Fruit fly (Drosophila melanogaster): ENCODE data around the gene Vps2.

The Vps2 gene

DNA sequence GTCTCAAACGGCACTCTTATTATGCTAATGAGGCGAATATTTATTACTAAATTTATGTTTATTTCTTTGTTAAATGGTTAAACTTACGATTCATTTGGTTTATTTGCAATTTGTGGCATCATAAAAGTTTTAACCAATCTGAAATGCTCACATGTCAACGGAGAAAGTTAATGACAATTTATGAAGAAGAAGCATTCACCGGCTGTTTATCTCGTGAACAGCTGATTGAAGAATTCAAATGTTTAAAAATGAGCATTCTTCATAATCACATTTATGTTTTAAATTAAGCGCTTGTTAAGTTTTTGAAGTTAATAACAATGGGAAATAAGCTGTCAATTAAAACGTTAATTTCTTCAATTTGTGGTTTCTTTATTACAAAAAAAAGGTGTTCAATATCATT is 5.4 kb downstream of the Vps2 start, which contains the start of the genes PIG-P and Tcs6:
Gene PIG-P, minus strand, starts transcription at position 158 of the 400 bp plus-strand sequence.
Gene Tcs6, minus strand, starts transcription at position 158 of the 400 bp plus-strand sequence.
- TF ChIP-seq EcR (GFP tag; optimal IDR thresholded peaks at IDR 0.05) (no peak), Pif1A (GFP tag; optimal IDR thresholded peaks at IDR 0.05) (no peak), Snoo (tag; optimal IDR thresholded peaks at IDR 0.05) (no peak), CG32121 (GFP tag; IDR thresholded peaks at IDR 0.05) (no peak), CG4496 (GFP tag; IDR thresholded peaks at IDR 0.05) (no peak), D1 (tag; optimal IDR thresholded peaks at IDR 0.05) (no peak), CG8301 (tag; optimal IDR thresholded peaks at IDR 0.05) (no peak), CG14655 (GFP tag; optimal IDR thresholded peaks at IDR 0.05) (no peak), fd96Ca (GFP tag; IDR thresholded peaks at IDR 0.05) (no peak), gl (tag; optimal IDR thresholded peaks at IDR 0.05) (no peak), Pif1B (GFP tag; optimal IDR thresholded peaks at IDR 0.05) (no peak), CG34367 (tag; optimal IDR thresholded peaks at IDR 0.05) (no peak), CG15710 (tag; optimal IDR thresholded peaks at IDR 0.05) (no peak), CG10348 (GFP tag; IDR thresholded peaks at IDR 0.05) (no peak)

DNA sequence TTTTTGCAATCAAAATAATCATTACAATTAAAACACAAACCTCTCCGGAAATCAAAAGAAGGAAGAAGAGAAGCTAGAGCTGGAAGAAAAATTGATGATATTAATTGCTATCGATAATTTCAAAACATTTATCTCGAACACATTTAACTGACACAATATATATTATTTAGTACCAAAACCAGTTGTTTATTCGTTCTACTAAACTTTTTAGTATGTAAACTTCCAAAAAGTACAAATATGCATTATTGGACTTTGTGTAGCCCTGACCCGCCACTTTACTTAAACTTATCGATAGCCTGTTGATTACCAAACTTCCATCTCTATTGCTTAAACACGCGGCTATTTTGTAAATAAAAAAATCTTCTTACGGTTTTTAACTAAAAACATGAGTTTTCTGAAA is 6.6 kb downstream of the Vps2 start, which contains the start of the genes RpL34a and Trmt61:
Gene RpL34a, minus strand, starts transcription at position 73 of the 400 bp plus-strand sequence.
Gene Trmt61, plus strand, starts transcription at position 302 of the 400 bp plus-strand sequence.
- TF ChIP-seq CG9948 (tag; optimal IDR thresholded peaks at IDR 0.05): peak; percentile 32
- TF ChIP-seq CG8301 (tag; optimal IDR thresholded peaks at IDR 0.05): peak; percentile 58
- peak; percentile 60 for TF ChIP-seq CG8159 (tag; optimal IDR thresholded peaks at IDR 0.05)
- no peak for TF ChIP-seq CG14655 (GFP tag; optimal IDR thresholded peaks at IDR 0.05)
- TF ChIP-seq fd96Ca (GFP tag; IDR thresholded peaks at IDR 0.05): no peak
- no peak for TF ChIP-seq rn (GFP tag; IDR thresholded peaks at IDR 0.05)
- TF ChIP-seq Snoo (tag; optimal IDR thresholded peaks at IDR 0.05): peak; percentile 86
- TF ChIP-seq CG4496 (GFP tag; IDR thresholded peaks at IDR 0.05): peak; percentile 71; the same call in 2 of the 3 replicates
- TF ChIP-seq Pif1A (GFP tag; optimal IDR thresholded peaks at IDR 0.05): peak; percentile 77
- TF ChIP-seq CG34367 (tag; optimal IDR thresholded peaks at IDR 0.05): peak; percentile 70
- no peak for TF ChIP-seq EcR (GFP tag; optimal IDR thresholded peaks at IDR 0.05)
- peak; percentile 42; the same call in 1 of the 2 replicates for TF ChIP-seq Ets98B (GFP tag; IDR thresholded peaks at IDR 0.05)
- TF ChIP-seq CG17806 (tag; optimal IDR thresholded peaks at IDR 0.05): peak; percentile 36
- TF ChIP-seq CG32121 (GFP tag; IDR thresholded peaks at IDR 0.05): peak; percentile 52; the same call in 1 of the 2 replicates
- peak; percentile 57 for TF ChIP-seq gl (tag; optimal IDR thresholded peaks at IDR 0.05)
- no peak for TF ChIP-seq CG10348 (GFP tag; IDR thresholded peaks at IDR 0.05)
- peak; percentile 68; the same call in 1 of the 2 replicates for TF ChIP-seq CG12605 (GFP tag; IDR thresholded peaks at IDR 0.05)
- TF ChIP-seq D1 (tag; optimal IDR thresholded peaks at IDR 0.05): no peak
- peak; percentile 66 for TF ChIP-seq CG15710 (tag; optimal IDR thresholded peaks at IDR 0.05)
- TF ChIP-seq CG13204 (GFP tag; optimal IDR thresholded peaks at IDR 0.05): peak; percentile 12
- TF ChIP-seq Pif1B (GFP tag; optimal IDR thresholded peaks at IDR 0.05): peak; percentile 52

DNA sequence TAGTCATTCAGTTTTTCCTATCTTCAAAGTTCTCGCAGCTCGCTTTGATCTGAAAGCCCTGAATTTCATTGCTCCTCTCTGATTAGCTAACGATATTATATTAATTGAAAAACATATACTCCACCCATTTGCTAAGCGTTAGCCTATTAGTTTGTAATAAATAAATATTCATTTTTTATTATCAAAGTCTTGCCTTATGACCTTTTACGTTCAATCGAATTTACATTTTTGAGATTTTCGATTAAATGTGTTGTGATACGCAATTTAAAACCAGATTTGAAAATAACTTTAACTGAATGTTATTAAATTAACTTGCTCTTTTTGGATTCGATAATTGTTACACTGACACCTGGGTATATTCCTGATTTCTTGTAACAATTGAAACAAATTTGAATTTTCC is 10.3 kb downstream of the Vps2 start, which contains the start of gene CG14551:
Gene CG14551, minus strand, starts transcription at position 101 of the 400 bp plus-strand sequence.
- TF ChIP-seq Pif1A (GFP tag; optimal IDR thresholded peaks at IDR 0.05) (no peak), rn (GFP tag; IDR thresholded peaks at IDR 0.05) (no peak), CG14655 (GFP tag; optimal IDR thresholded peaks at IDR 0.05) (no peak)

DNA sequence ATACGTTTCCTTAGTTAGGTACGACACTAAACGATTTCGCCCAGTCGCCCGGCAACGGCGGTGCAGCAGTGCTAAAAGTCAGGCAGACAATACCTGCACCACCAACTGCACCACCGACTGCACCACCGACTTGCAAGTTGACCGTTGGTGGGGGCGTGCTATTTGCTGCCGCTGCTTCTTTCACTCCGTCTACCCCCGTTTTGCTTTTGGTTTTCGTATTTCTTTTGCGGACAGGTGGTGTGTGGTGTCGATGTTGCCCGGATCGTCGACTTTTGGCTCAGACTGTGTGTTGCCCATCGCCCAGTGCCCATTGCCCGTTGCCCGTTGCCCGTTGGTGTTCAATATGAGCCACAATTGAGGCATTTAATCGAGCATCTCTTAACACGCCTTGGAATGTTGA is 12.1 kb downstream of the Vps2 start:
- TF ChIP-seq CG9948 (tag; optimal IDR thresholded peaks at IDR 0.05): no peak
- TF ChIP-seq CG8159 (tag; optimal IDR thresholded peaks at IDR 0.05): no peak
- TF ChIP-seq Ets98B (GFP tag; IDR thresholded peaks at IDR 0.05): no peak
- peak; percentile 66 for TF ChIP-seq CG13204 (GFP tag; optimal IDR thresholded peaks at IDR 0.05)

DNA sequence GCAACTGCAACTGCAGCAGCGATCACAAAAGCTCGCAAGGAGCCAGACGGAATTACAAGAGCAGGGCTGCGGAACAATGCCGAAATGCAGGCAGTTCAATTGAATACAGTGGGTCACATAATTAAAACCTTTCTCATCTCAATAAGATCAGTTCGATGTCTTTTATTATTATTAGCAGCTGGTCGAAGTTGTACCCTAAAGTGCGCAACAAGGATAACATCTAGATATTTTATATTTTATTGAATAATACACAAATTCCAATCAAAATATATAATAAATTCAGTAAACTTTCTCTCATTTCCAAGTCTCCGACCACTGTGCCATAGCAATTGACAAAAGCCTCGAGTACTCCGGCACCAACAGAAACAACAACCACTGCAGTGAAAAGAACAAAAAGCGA is 15.5 kb downstream of the Vps2 start:
- peak; percentile 27 for TF ChIP-seq CG8301 (tag; optimal IDR thresholded peaks at IDR 0.05)
- TF ChIP-seq CG9948 (tag; optimal IDR thresholded peaks at IDR 0.05): peak; percentile 40
- TF ChIP-seq gl (tag; optimal IDR thresholded peaks at IDR 0.05): no peak
- no peak for TF ChIP-seq CG32121 (GFP tag; IDR thresholded peaks at IDR 0.05)
- TF ChIP-seq CG17806 (tag; optimal IDR thresholded peaks at IDR 0.05): peak; percentile 43
- TF ChIP-seq CG4496 (GFP tag; IDR thresholded peaks at IDR 0.05): no peak
- no peak for TF ChIP-seq Pif1A (GFP tag; optimal IDR thresholded peaks at IDR 0.05)
- peak; percentile 25 for TF ChIP-seq CG34367 (tag; optimal IDR thresholded peaks at IDR 0.05)
- no peak for TF ChIP-seq rn (GFP tag; IDR thresholded peaks at IDR 0.05)
- TF ChIP-seq CG14655 (GFP tag; optimal IDR thresholded peaks at IDR 0.05): peak; percentile 58
- TF ChIP-seq EcR (GFP tag; optimal IDR thresholded peaks at IDR 0.05): no peak
- TF ChIP-seq Ets98B (GFP tag; IDR thresholded peaks at IDR 0.05): no peak
- TF ChIP-seq Pif1B (GFP tag; optimal IDR thresholded peaks at IDR 0.05): peak; percentile 15
- peak; percentile 60 for TF ChIP-seq CG8159 (tag; optimal IDR thresholded peaks at IDR 0.05)
- TF ChIP-seq D1 (tag; optimal IDR thresholded peaks at IDR 0.05): no peak
- TF ChIP-seq Snoo (tag; optimal IDR thresholded peaks at IDR 0.05): peak; percentile 12
- TF ChIP-seq CG15710 (tag; optimal IDR thresholded peaks at IDR 0.05): peak; percentile 39

DNA sequence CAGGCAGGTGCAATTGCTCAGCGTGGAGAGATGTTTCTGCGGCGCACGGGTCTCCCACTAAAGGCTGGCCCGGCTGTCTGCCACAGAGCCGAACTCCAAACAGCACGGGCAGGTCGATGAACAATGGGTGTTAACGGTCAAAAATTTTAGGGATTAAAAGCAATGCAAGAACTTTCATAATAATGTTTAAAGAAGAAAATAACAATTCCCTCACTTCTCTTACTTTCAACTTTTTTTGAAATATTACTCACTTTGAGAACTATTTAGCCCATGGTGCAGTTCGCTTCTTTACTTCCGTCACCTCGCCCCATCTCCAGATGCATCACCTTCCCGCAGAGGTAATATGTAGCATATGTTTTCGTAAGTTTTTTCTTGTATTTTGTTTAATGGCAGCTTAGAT is 19.9 kb downstream of the Vps2 start:
- peak; percentile 83 for TF ChIP-seq Pif1A (GFP tag; optimal IDR thresholded peaks at IDR 0.05)
- no peak for TF ChIP-seq CG10348 (GFP tag; IDR thresholded peaks at IDR 0.05)
- TF ChIP-seq rn (GFP tag; IDR thresholded peaks at IDR 0.05): peak; percentile 59; the same call in 1 of the 2 replicates
- peak; percentile 74 for TF ChIP-seq CG8159 (tag; optimal IDR thresholded peaks at IDR 0.05)
- TF ChIP-seq CG34367 (tag; optimal IDR thresholded peaks at IDR 0.05): peak; percentile 65
- peak; percentile 83 for TF ChIP-seq fd96Ca (GFP tag; IDR thresholded peaks at IDR 0.05)
- peak; percentile 61 for TF ChIP-seq Snoo (tag; optimal IDR thresholded peaks at IDR 0.05)
- peak; percentile 87 for TF ChIP-seq CG14655 (GFP tag; optimal IDR thresholded peaks at IDR 0.05)
- peak; percentile 80 for TF ChIP-seq CG12605 (GFP tag; IDR thresholded peaks at IDR 0.05)
- peak; percentile 85 for TF ChIP-seq Ets98B (GFP tag; IDR thresholded peaks at IDR 0.05)
- peak; percentile 80 for TF ChIP-seq Pif1B (GFP tag; optimal IDR thresholded peaks at IDR 0.05)
- peak; percentile 82 for TF ChIP-seq CG17806 (tag; optimal IDR thresholded peaks at IDR 0.05)
- peak; percentile 86 for TF ChIP-seq CG8301 (tag; optimal IDR thresholded peaks at IDR 0.05)
- no peak for TF ChIP-seq EcR (GFP tag; optimal IDR thresholded peaks at IDR 0.05)
- TF ChIP-seq CG13204 (GFP tag; optimal IDR thresholded peaks at IDR 0.05): peak; percentile 53
- TF ChIP-seq CG15710 (tag; optimal IDR thresholded peaks at IDR 0.05): peak; percentile 76
- TF ChIP-seq CG4496 (GFP tag; IDR thresholded peaks at IDR 0.05): peak; percentile 92
- TF ChIP-seq gl (tag; optimal IDR thresholded peaks at IDR 0.05): peak; percentile 64
- peak; percentile 79 for TF ChIP-seq CG9948 (tag; optimal IDR thresholded peaks at IDR 0.05)
- peak; percentile 64 for TF ChIP-seq CG32121 (GFP tag; IDR thresholded peaks at IDR 0.05)
- no peak for TF ChIP-seq D1 (tag; optimal IDR thresholded peaks at IDR 0.05)

Data from whole organism, pupa.